Fruit fly (Drosophila melanogaster): ENCODE data around the gene Nup205.

Nup205 gene

dm6 chrX:19848342-19848793, 3.6 kb upstream of the Nup205 start:
- peak; percentile 58 for TF ChIP-seq CG17801 (GFP tag; optimal IDR thresholded peaks at IDR 0.05; ENCODE audit: partially characterized antibody)

dm6 chrX:19850503-19851094, 1.4 kb upstream of the Nup205 start:
- TF ChIP-seq CG17801 (GFP tag; optimal IDR thresholded peaks at IDR 0.05; ENCODE audit: partially characterized antibody), result no peak

- TF ChIP-seq CG17801 (GFP tag; optimal IDR thresholded peaks at IDR 0.05; ENCODE audit: partially characterized antibody), result peak; percentile 31
Measured at dm6 chrX:19851095-19851988, 672 bp upstream of the Nup205 start.

- no peak for TF ChIP-seq CG17801 (GFP tag; optimal IDR thresholded peaks at IDR 0.05; ENCODE audit: partially characterized antibody)
Measured at dm6 chrX:19859331-19859730, 7.3 kb downstream of the Nup205 start.

DNA sequence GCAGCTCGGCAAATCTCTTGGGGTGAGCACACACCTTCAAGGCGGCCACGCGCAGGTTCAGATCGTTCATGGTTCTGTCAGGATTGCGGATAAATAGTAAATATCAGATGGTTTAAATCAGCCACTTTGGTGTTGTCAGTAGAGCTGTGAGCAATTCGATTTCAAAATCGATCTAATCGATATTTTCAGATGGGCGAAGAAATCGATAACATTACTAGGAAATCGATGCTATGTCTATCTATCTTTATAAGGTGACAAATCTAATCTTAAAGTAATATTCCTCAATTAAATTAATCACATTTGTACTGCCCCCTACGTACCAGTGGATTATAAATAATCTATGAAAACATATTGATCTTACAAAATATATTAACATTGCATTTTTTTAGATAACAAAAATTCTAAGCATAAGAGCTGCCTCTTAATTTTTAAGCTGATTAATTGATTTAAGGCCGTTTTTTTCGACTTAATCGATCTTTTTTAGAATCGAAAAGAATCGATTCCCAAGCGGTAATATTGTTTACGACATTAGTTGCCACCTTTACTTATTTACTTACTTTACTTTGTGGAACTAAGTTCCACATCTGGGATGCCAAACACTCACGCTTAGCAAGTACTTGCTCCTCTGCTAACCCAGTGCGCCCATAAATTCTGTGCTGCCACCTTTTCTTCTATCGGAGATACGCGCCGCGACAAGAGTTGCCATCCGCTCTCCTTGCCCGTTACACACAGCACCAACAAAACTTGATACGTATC, 13.6 kb downstream of the Nup205 start, which contains the start of gene THADA:
THADA (minus strand) TSS at position 136 of the 756 bp plus-strand sequence.
- peak; percentile 30 for TF ChIP-seq CG17801 (GFP tag; optimal IDR thresholded peaks at IDR 0.05; ENCODE audit: partially characterized antibody)

DNA sequence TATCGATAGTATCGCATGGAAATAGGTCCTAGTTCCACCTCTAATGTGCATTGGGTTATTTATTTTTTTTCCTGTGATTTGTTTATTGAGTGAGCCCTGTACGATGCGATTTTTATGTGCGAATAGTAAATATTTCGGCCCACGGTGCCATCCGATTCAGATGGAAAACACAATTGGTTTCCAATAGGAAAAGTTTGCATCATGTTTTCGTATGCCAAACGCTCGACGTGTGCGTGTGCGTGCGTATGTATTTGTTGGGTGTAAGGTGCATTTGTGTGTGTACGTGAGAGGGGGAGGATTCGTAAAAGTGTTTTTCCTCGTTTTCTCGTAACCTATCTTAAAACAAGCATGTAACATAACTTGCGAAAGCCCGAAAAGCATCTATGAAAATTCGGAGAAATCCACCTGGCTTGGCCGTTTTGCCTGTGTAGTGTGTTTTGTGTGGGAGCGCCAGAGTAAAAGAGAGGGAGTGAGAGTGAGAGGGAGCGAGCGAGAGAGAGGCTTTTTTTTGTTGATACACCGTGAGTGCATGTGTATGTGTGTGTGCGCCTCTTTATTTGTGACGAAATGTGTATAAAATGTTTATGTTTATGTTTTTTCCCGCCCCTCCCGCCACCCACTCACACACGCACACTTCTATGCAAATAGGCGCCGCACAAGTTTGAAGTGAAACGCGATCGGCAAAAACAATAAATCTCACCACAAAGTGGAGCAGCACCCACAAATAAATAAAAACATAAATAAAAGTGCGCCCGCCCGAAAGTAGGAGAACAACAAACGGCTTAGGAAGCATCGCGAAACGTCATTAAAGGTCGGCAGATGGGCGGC, 14.3 kb downstream of the Nup205 start, which contains the start of gene Hers:
Hers (plus strand) TSS at position 2 of the 828 bp plus-strand sequence.
- TF ChIP-seq CG17801 (GFP tag; optimal IDR thresholded peaks at IDR 0.05; ENCODE audit: partially characterized antibody), result no peak

DNA sequence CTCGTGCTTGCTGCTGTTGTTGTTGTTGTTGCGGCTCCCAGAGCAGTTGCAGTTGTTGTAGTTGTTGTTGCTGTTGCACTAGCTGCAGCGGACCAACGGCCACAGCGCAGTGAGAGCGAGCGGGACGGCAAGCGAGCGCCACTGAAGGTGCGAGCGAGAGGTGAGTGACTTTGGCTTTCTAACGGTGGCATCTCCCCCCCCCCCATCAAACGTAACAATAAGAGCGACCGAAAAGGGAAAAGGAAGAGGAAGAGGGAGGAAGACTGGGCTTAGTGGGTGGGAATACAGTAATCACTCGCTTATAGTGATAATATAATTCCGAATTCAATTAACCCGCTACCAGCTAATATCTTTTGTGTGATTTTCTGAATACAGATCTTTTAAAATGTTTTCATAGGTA, 15.0 kb downstream of the Nup205 start:
- no peak for TF ChIP-seq CG17801 (GFP tag; optimal IDR thresholded peaks at IDR 0.05; ENCODE audit: partially characterized antibody)

DNA sequence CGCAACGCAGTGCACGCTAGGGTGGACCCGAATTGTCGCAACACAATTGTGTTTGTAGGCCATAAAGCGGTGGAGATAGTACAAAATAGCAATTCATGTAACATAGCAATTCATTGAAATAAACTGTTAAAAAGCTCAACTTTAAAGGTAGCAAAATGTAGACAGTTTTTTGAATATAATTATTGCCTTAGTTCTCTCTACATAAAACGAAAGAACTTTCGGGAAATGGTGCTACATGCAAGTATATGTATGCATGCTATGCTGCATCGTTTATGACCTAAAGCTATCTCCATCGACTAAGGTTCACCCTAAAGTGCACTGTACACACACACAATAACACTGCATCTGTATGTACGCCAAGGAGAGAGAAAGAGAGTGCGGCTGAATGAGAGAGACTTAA, 23.0 kb downstream of the Nup205 start:
- no peak for TF ChIP-seq CG17801 (GFP tag; optimal IDR thresholded peaks at IDR 0.05; ENCODE audit: partially characterized antibody)

DNA sequence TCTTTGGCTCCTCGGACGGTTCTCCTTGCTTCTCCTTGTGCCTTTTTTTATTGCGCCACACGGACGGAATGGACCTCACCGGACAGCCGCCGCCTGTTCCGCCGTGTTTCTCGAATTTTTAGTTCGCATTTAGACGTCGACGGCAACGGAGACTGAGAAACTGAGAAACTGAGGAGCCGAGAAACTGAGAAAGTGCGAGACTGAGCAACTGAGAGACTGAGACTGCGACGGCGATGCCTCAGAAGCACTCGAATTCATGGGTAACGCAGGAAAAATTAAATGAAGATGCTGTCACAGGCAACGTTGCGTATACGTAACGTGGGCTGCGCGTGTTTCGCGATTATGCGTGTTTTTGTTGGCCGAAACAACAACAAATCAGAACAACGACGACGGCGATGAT, 23.6 kb downstream of the Nup205 start:
- no peak for TF ChIP-seq CG17801 (GFP tag; optimal IDR thresholded peaks at IDR 0.05; ENCODE audit: partially characterized antibody)

- TF ChIP-seq CG17801 (GFP tag; optimal IDR thresholded peaks at IDR 0.05; ENCODE audit: partially characterized antibody), result no peak
Measured at dm6 chrX:19876836-19877468, 24.9 kb downstream of the Nup205 start.

- peak; percentile 10 for TF ChIP-seq CG17801 (GFP tag; optimal IDR thresholded peaks at IDR 0.05; ENCODE audit: partially characterized antibody)
Measured at dm6 chrX:19878342-19879204, 26.6 kb downstream of the Nup205 start.

DNA sequence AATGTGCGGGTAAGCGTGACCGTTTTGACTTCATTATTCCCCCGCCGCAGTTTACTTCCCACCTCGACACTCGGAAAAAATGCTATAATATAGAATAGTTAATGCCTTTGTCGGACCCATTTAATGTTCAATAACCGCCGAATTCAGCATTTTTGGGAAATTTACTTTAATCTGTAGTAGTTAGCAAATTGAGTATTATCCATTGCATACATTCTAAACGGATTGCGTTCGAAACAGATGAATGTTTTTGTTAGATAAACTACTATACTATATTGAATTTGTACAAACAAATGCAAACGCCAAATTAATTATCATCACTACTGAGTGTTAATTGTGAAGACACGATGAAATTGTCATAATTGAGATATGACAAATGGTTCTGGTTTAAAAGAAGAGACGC, 32.2 kb downstream of the Nup205 start:
- no peak for TF ChIP-seq CG17801 (GFP tag; optimal IDR thresholded peaks at IDR 0.05; ENCODE audit: partially characterized antibody)

- TF ChIP-seq CG17801 (GFP tag; optimal IDR thresholded peaks at IDR 0.05; ENCODE audit: partially characterized antibody), result no peak
Measured at dm6 chrX:19886515-19886914, 34.5 kb downstream of the Nup205 start.

All from ovary, adult (tissue).